Fruit fly (Drosophila melanogaster) whole organism, wandering third instar larva: ENCODE data around the gene Cyp4c3.

Experiments
- Dif ChIP-seq: fragments of 200-275, 200-300 bp; sonication (Bioruptor generic); optimal IDR thresholded peaks from 2 replicates; lab custom pipeline; 2018; ENCODE audit warnings: missing biosample characterization, missing genetic modification characterization; ENCODE audit not compliant: partially characterized antibody
- sage ChIP-seq: fragments of 200-800 bp; sonication (Bioruptor generic); optimal IDR thresholded peaks from 2 replicates; lab custom pipeline; 2016; ENCODE audit warnings: missing biosample characterization, mild to moderate bottlenecking, missing genetic modification characterization

DNA sequence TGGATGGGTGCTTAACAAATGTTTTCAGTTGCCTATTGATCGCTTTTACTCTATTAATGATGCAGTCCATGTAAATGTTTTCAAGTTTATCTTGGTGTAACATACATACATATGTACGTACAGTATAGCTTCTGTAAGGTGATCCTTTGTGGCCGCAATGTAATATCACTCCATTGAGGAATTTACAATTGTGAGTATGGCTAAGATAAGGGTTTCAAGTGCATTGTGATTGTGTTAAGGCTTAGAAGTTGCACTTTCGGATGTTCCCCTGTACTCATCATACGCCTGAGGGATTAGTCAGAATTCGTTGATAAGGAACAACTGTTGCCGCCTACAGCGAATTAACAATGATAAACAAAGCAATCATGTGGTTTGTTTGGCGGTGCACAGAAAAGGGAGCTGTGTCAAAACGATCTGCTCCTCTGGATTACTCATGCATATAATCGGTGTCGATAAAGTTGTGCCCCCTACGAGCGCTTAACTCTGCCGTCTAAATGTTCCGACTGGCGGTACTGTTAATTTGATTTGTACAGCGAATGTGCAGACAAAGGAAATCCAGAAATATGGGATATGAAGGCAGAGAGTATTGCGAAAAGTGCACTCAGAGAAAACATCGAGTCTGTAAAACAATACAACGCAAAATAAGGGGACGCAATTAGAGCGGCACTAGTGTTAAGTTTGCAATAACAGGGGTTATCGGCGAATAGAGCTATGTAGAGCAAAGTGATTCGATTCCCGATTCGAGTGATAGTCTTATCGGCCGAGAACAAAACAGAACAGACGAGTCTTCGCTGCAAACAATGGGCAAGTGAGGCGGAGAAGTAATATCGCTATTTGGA, 5.9 kb upstream of the Cyp4c3 start:
- TF ChIP-seq sage (GFP tag; lab: Kevin White, UChicago): peak; percentile 21
- no peak for TF ChIP-seq Dif (GFP tag; lab: Kevin White, UChicago)
